Fruit fly (Drosophila melanogaster) whole organism: ENCODE data around the gene RpL18.

Source experiments
- CG8478 ChIP-seq: fragments of >200 bp; optimal IDR thresholded peaks from 2 replicates; lab custom pipeline; 2018; ENCODE audit warnings: inconsistent platforms
- Dll ChIP-seq: fragments of >200 bp; optimal IDR thresholded peaks from 2 replicates; lab custom pipeline; 2017
- EcR ChIP-seq, 2 experiments: fragments of >200 bp; optimal IDR thresholded peaks; 2 replicates each; lab custom pipeline; 2017; ENCODE audit warnings: missing biosample characterization in 2 of 2, missing genetic modification characterization in 2 of 2, missing genetic modification reagents in 2 of 2
- pan ChIP-seq: fragments of >200 bp; optimal IDR thresholded peaks from 2 replicates; lab custom pipeline; 2017
- psq ChIP-seq: fragments of >200 bp; optimal IDR thresholded peaks from 2 replicates; lab custom pipeline; 2017
- usp ChIP-seq: fragments of >200 bp; optimal IDR thresholded peaks from 2 replicates; lab custom pipeline; 2017; ENCODE audit warnings: missing biosample characterization, missing genetic modification characterization, mixed read lengths

The RpL18 gene

DNA sequence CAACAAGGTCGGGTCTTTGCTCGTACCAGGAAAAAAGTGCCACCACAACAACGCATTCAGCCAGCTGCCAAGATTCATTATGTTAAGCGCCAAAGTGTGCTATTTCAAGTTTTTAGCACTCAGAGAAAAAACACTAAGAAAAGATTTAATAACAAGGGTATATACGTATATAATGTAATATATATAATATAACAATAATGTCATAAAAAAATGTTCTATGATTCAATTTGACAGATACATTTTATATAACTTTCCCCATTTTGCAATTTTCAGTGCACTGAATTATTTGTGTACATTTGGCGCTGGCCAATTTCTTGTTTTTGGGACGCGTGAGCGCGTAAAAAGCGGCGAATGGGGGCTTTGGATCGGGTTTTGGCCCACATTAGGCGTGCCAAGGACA is 50.7 kb downstream of the RpL18 start:
- no peak for TF ChIP-seq pan (lab: Kevin White, UChicago)
- no peak for TF ChIP-seq psq (lab: Kevin White, UChicago)
- no peak for TF ChIP-seq usp
- no peak for TF ChIP-seq CG8478 (lab: Kevin White, UChicago)
- TF ChIP-seq EcR (GFP tag; optimal IDR thresholded peaks at IDR 0.05; lab: Kevin White, UChicago), result no peak
- no peak for TF ChIP-seq Dll (lab: Kevin White, UChicago)
